Fruit fly (Drosophila melanogaster) whole organism, embryonic: ENCODE data around the gene dsx-c73A.

Experiments used
- Atf3 ChIP-seq: fragments of 200-800 bp; sonication (Bioruptor generic); optimal IDR thresholded peaks from 3 replicates; lab custom pipeline; 2016; ENCODE audit warnings: missing biosample characterization, missing genetic modification characterization
- CG10431 ChIP-seq: fragments of 200-800 bp; sonication (Bioruptor generic); optimal IDR thresholded peaks from 3 replicates; lab custom pipeline; 2018; ENCODE audit warnings: missing biosample characterization, mild to moderate bottlenecking, missing genetic modification characterization
- CG11085 ChIP-seq: fragments of 200-800 bp; sonication (Bioruptor generic); IDR thresholded peaks from 2 replicates; pipeline ENCODE4 v1.3.6; 2022; ENCODE audit warnings: missing biosample characterization, missing genetic modification characterization
- CG11093 ChIP-seq: fragments of 200-800 bp; sonication (Bioruptor generic); IDR thresholded peaks from 3 replicates; pipeline ENCODE4 v1.3.6; 2022; ENCODE audit warnings: missing biosample characterization, missing genetic modification characterization
- CG11456 ChIP-seq: fragments of 200-800 bp; sonication (Bioruptor generic); IDR thresholded peaks from 3 replicates; pipeline ENCODE4 v1.3.6; 2022; ENCODE audit warnings: missing biosample characterization, missing genetic modification characterization
- CG11696 ChIP-seq: fragments of 200-800 bp; sonication (Bioruptor generic); IDR thresholded peaks from 2 replicates; pipeline ENCODE4 v1.3.6; 2022; ENCODE audit warnings: missing biosample characterization, missing genetic modification characterization
- CG12659 ChIP-seq: fragments of 200-800 bp; sonication (Bioruptor generic); optimal IDR thresholded peaks from 3 replicates; lab custom pipeline; 2017; ENCODE audit warnings: mild to moderate bottlenecking, missing biosample characterization, missing genetic modification reagents, missing genetic modification characterization
- CG13424 ChIP-seq: fragments of 200-800 bp; sonication (Bioruptor generic); optimal IDR thresholded peaks from 2 replicates; lab custom pipeline; 2019; ENCODE audit warnings: missing biosample characterization, mild to moderate bottlenecking, missing genetic modification characterization, moderate library complexity
- CG13775 ChIP-seq: fragments of 200-800 bp; sonication (Bioruptor generic); optimal IDR thresholded peaks from 3 replicates; lab custom pipeline; 2017; ENCODE audit warnings: missing biosample characterization, mild to moderate bottlenecking, missing genetic modification characterization
- CG14441 ChIP-seq: fragments of 200-800 bp; sonication (Bioruptor generic); IDR thresholded peaks from 2 replicates; pipeline ENCODE4 v1.3.6; 2022; ENCODE audit warnings: missing biosample characterization, missing genetic modification characterization
- CG14667 ChIP-seq: fragments of 200-800 bp; sonication (Bioruptor generic); IDR thresholded peaks from 2 replicates; pipeline ENCODE4 v1.3.6; 2022; ENCODE audit warnings: missing biosample characterization, missing genetic modification characterization
- CG14860 ChIP-seq: fragments of 200-800 bp; sonication (Bioruptor generic); IDR thresholded peaks from 3 replicates; pipeline ENCODE4 v1.3.6; 2022; ENCODE audit warnings: missing biosample characterization, missing genetic modification characterization; ENCODE audit not compliant: partially characterized antibody
- CG15479 ChIP-seq: fragments of 200-800 bp; sonication (Bioruptor generic); optimal IDR thresholded peaks from 3 replicates; lab custom pipeline; 2019; ENCODE audit warnings: missing biosample characterization, mild to moderate bottlenecking, missing genetic modification characterization, moderate library complexity
- CG17186 ChIP-seq: fragments of 200-800 bp; sonication (Bioruptor generic); optimal IDR thresholded peaks from 3 replicates; lab custom pipeline; 2017; ENCODE audit warnings: missing biosample characterization, missing genetic modification reagents, missing genetic modification characterization
- CG2120 ChIP-seq: fragments of 200-800 bp; sonication (Bioruptor generic); optimal IDR thresholded peaks from 3 replicates; lab custom pipeline; 2016; ENCODE audit warnings: missing biosample characterization, missing genetic modification characterization
- CG2712 ChIP-seq: fragments of 200-800 bp; optimal IDR thresholded peaks from 3 replicates; lab custom pipeline; 2019; ENCODE audit warnings: missing biosample characterization, mild to moderate bottlenecking, missing genetic modification characterization, moderate library complexity
- CG32767 ChIP-seq: fragments of 200-800 bp; sonication (Bioruptor generic); IDR thresholded peaks from 2 replicates; pipeline ENCODE4 v1.3.6; 2022; ENCODE audit warnings: missing biosample characterization, missing genetic modification characterization
- CG4707 ChIP-seq: fragments of 200-800 bp; sonication (Bioruptor generic); optimal IDR thresholded peaks from 2 replicates; lab custom pipeline; 2018; ENCODE audit warnings: missing biosample characterization, mild to moderate bottlenecking, missing genetic modification characterization, moderate library complexity
- CG6791 ChIP-seq: fragments of 200-800 bp; sonication (Bioruptor generic); IDR thresholded peaks from 3 replicates; pipeline ENCODE4 v1.3.6; 2022; ENCODE audit warnings: missing biosample characterization, missing genetic modification characterization; ENCODE audit not compliant: partially characterized antibody
- CG7372 ChIP-seq: fragments of 200-800 bp; sonication (Bioruptor generic); IDR thresholded peaks from 2 replicates; pipeline ENCODE4 v1.3.6; 2022; ENCODE audit warnings: missing biosample characterization, missing genetic modification characterization
- CTCF ChIP-seq: fragments of 200-800 bp; sonication (Bioruptor generic); optimal IDR thresholded peaks from 2 replicates; lab custom pipeline; 2017; ENCODE audit warnings: missing biosample characterization, mild to moderate bottlenecking, missing genetic modification characterization, moderate library complexity
- D ChIP-seq, 2 experiments: fragments of 200-800 bp in 1 of 2; fragments of >200 bp in 1 of 2; sonication (Bioruptor generic) in 1 of 2; optimal IDR thresholded peaks; 2 replicates in 1 of 2; 3 replicates in 1 of 2; lab custom pipeline; 2017; ENCODE audit warnings: mild to moderate bottlenecking in 1 of 2, missing biosample characterization in 1 of 2, missing genetic modification characterization in 1 of 2, missing genetic modification reagents in 1 of 2
- Dbx ChIP-seq: fragments of 200-800 bp; sonication (Bioruptor generic); IDR thresholded peaks from 3 replicates; pipeline ENCODE4 v1.3.6; 2022; ENCODE audit warnings: missing biosample characterization, missing genetic modification characterization
- Drgx ChIP-seq: fragments of 200-800 bp; sonication (Bioruptor generic); IDR thresholded peaks from 2 replicates; pipeline ENCODE4 v1.3.6; 2022; ENCODE audit warnings: missing biosample characterization, missing genetic modification characterization
- E2f1 ChIP-seq: fragments of 200-800 bp; sonication (Bioruptor generic); IDR thresholded peaks from 2 replicates; pipeline ENCODE4 v1.3.6; 2022; ENCODE audit warnings: missing biosample characterization, missing genetic modification characterization
- E2f2 ChIP-seq: fragments of 200-800 bp; sonication (Bioruptor generic); IDR thresholded peaks from 2 replicates; pipeline ENCODE4 v1.3.6; 2022; ENCODE audit warnings: missing biosample characterization, missing genetic modification characterization
- Ets65A ChIP-seq: fragments of 200-800 bp; sonication (Bioruptor generic); peaks from one replicate; lab custom pipeline; 2016; ENCODE audit warnings: missing biosample characterization, missing genetic modification characterization
- Fer3 ChIP-seq: fragments of 200-800 bp; sonication (Bioruptor generic); optimal IDR thresholded peaks from 2 replicates; lab custom pipeline; 2018; ENCODE audit warnings: missing biosample characterization, mild to moderate bottlenecking, missing genetic modification characterization, moderate library complexity
- GATAe ChIP-seq: fragments of 200-800 bp; sonication (Bioruptor generic); conservative IDR thresholded peaks from 2 replicates; pipeline ENCODE4 v1.3.6; 2022; ENCODE audit warnings: missing biosample characterization, missing genetic modification characterization
- Gug ChIP-seq: fragments of 200-800 bp; sonication (Bioruptor generic); IDR thresholded peaks from 4 replicates; pipeline ENCODE4 v1.3.6; 2022; ENCODE audit warnings: missing biosample characterization, missing genetic modification characterization
- Lpt ChIP-seq: fragments of >200 bp; optimal IDR thresholded peaks from 2 replicates; lab custom pipeline; 2018; ENCODE audit warnings: missing biosample characterization, missing genetic modification characterization
- Mrtf ChIP-seq: fragments of 200-800 bp; sonication (Bioruptor generic); IDR thresholded peaks from 3 replicates; pipeline ENCODE4 v1.3.6; 2022; ENCODE audit warnings: missing biosample characterization, missing genetic modification characterization
- YL-1 ChIP-seq: fragments of 200-800 bp; sonication (Bioruptor generic); optimal IDR thresholded peaks from 3 replicates; lab custom pipeline; 2017; ENCODE audit warnings: missing biosample characterization, mild to moderate bottlenecking, missing genetic modification characterization
- aop ChIP-seq: fragments of 200-800 bp; sonication (Bioruptor generic); IDR thresholded peaks from 2 replicates; pipeline ENCODE4 v1.3.6; 2022; ENCODE audit warnings: missing biosample characterization, missing genetic modification characterization
- ara ChIP-seq: fragments of 200-800 bp; sonication (Bioruptor generic); IDR thresholded peaks from 2 replicates; pipeline ENCODE4 v1.3.6; 2022; ENCODE audit warnings: missing biosample characterization, missing genetic modification characterization
- bigmax ChIP-seq: fragments of 200-800 bp; sonication (Bioruptor generic); optimal IDR thresholded peaks from 2 replicates; lab custom pipeline; 2018; ENCODE audit warnings: missing biosample characterization, mild to moderate bottlenecking, missing genetic modification characterization
- cas ChIP-seq: fragments of 200-800 bp; sonication (Bioruptor generic); IDR thresholded peaks from 2 replicates; pipeline ENCODE4 v1.3.6; 2022; ENCODE audit warnings: missing biosample characterization, missing genetic modification characterization
- crc ChIP-seq: fragments of 200-800 bp; sonication (Bioruptor generic); optimal IDR thresholded peaks from 2 replicates; lab custom pipeline; 2016; ENCODE audit warnings: missing biosample characterization, missing genetic modification characterization
- croc ChIP-seq: fragments of 200-800 bp; sonication (Bioruptor generic); conservative IDR thresholded peaks from 3 replicates; pipeline ENCODE4 v1.3.6; 2022; ENCODE audit warnings: missing biosample characterization, missing genetic modification characterization
- jumu ChIP-seq: fragments of 200-800 bp; sonication (Bioruptor generic); optimal IDR thresholded peaks from 3 replicates; lab custom pipeline; 2016; ENCODE audit warnings: missing biosample characterization, missing genetic modification characterization
- kah ChIP-seq: fragments of 200-800 bp; sonication (Bioruptor generic); optimal IDR thresholded peaks from 2 replicates; lab custom pipeline; 2018; ENCODE audit warnings: missing biosample characterization, mild to moderate bottlenecking, missing genetic modification characterization
- knrl ChIP-seq: fragments of 200-800 bp; sonication (Bioruptor generic); IDR thresholded peaks from 3 replicates; pipeline ENCODE4 v1.3.6; 2022; ENCODE audit warnings: missing biosample characterization, missing genetic modification characterization; ENCODE audit not compliant: partially characterized antibody
- mirr ChIP-seq: fragments of 200-800 bp; sonication (Bioruptor generic); optimal IDR thresholded peaks from 3 replicates; lab custom pipeline; 2018; ENCODE audit warnings: missing biosample characterization, mild to moderate bottlenecking, missing genetic modification characterization
- nau ChIP-seq: fragments of 200-800 bp; sonication (Bioruptor generic); optimal IDR thresholded peaks from 3 replicates; lab custom pipeline; 2017; ENCODE audit warnings: missing biosample characterization, mild to moderate bottlenecking, missing genetic modification characterization, missing genetic modification reagents
- sd ChIP-seq: fragments of 200-800 bp; sonication (Bioruptor generic); optimal IDR thresholded peaks from 3 replicates; lab custom pipeline; 2018; ENCODE audit warnings: missing biosample characterization, mild to moderate bottlenecking, missing genetic modification characterization, moderate library complexity
- so ChIP-seq: fragments of 200-800 bp; sonication (Bioruptor generic); IDR thresholded peaks from 3 replicates; pipeline ENCODE4 v1.3.6; 2022; ENCODE audit warnings: missing biosample characterization, missing genetic modification characterization
- sr ChIP-seq: fragments of 200-800 bp; sonication (Bioruptor generic); IDR thresholded peaks from 3 replicates; pipeline ENCODE4 v1.3.6; 2022; ENCODE audit warnings: missing biosample characterization, missing genetic modification characterization
- tin ChIP-seq: fragments of 200-800 bp; sonication (Bioruptor generic); optimal IDR thresholded peaks from 3 replicates; lab custom pipeline; 2016; ENCODE audit warnings: missing biosample characterization, missing genetic modification characterization
- tll ChIP-seq, 2 experiments: fragments of 200-800 bp in 1 of 2; fragments of >200 bp in 1 of 2; sonication (Bioruptor generic) in 1 of 2; optimal IDR thresholded peaks; 2 replicates each; lab custom pipeline; 2017 to 2019; ENCODE audit warnings: missing biosample characterization in 2 of 2, missing genetic modification characterization in 2 of 2, mild to moderate bottlenecking in 1 of 2, moderate library complexity in 1 of 2
- toy ChIP-seq: fragments of 200-800 bp; sonication (Bioruptor generic); IDR thresholded peaks from 2 replicates; pipeline ENCODE4 v1.3.6; 2022; ENCODE audit warnings: missing biosample characterization, missing genetic modification characterization
- unpg ChIP-seq: fragments of 200-800 bp; sonication (Bioruptor generic); optimal IDR thresholded peaks from 3 replicates; lab custom pipeline; 2018; ENCODE audit warnings: missing biosample characterization, mild to moderate bottlenecking, missing genetic modification characterization, moderate library complexity

The dsx-c73A gene

dm6 chr3L:16381184-16381797, 70.5 kb downstream of the dsx-c73A start, which contains the start of gene Agpat4 (continued):
- no peak for TF ChIP-seq CG14441 (GFP tag; lab: Robert Waterston, UW)
- no peak for TF ChIP-seq CG10431 (GFP tag; lab: Kevin White, UChicago)
- no peak for TF ChIP-seq YL-1 (GFP tag; lab: Kevin White, UChicago)
- no peak for TF ChIP-seq CG4707 (GFP tag; lab: Kevin White, UChicago)
- no peak for TF ChIP-seq CG2120 (GFP tag; lab: Kevin White, UChicago)
- no peak for TF ChIP-seq CG13424 (tag; lab: Kevin White, UChicago)
- TF ChIP-seq CG32767 (GFP tag; lab: Robert Waterston, UW) = no peak
- no peak for TF ChIP-seq CG7372 (GFP tag; lab: Robert Waterston, UW)
- no peak for TF ChIP-seq sr (GFP tag; lab: Robert Waterston, UW)
- peak in 1 of 2 experiments; percentile 40 for TF ChIP-seq tll (GFP tag; optimal IDR thresholded peaks at IDR 0.05; lab: Kevin White, UChicago)
- TF ChIP-seq Lpt (GFP tag; lab: Kevin White, UChicago) = no peak
- no peak for TF ChIP-seq unpg (GFP tag; lab: Kevin White, UChicago)
- no peak for TF ChIP-seq CG11696 (GFP tag; lab: Robert Waterston, UW)
- no peak for TF ChIP-seq CG11456
- no peak for TF ChIP-seq bigmax (GFP tag; lab: Kevin White, UChicago)
- peak; percentile 68 for TF ChIP-seq CTCF (GFP tag; lab: Kevin White, UChicago)
- peak; percentile 56; the same call in 2 of the 3 replicates for TF ChIP-seq knrl
- no peak for TF ChIP-seq Fer3
- TF ChIP-seq GATAe = peak; percentile 98
- TF ChIP-seq so (GFP tag; lab: Robert Waterston, UW) = no peak
- no peak for TF ChIP-seq CG14860 (GFP tag; lab: Robert Waterston, UW)
- TF ChIP-seq cas (GFP tag; lab: Robert Waterston, UW) = no peak
- no peak for TF ChIP-seq Mrtf (GFP tag; lab: Robert Waterston, UW)
- no peak for TF ChIP-seq CG11085
- no peak for TF ChIP-seq crc (GFP tag; lab: Kevin White, UChicago)
- no peak for TF ChIP-seq croc (GFP tag; lab: Robert Waterston, UW)
- TF ChIP-seq CG15479 (GFP tag; lab: Kevin White, UChicago) = no peak
- 0 out of 3 replicates have a peak, but pooled peaks have one; percentile 3 for TF ChIP-seq Dbx (GFP tag; lab: Robert Waterston, UW)
- TF ChIP-seq sd (tag; lab: Kevin White, UChicago) = peak; percentile 73
- no peak for TF ChIP-seq Drgx (GFP tag; lab: Robert Waterston, UW)
- TF ChIP-seq tin = no peak
- TF ChIP-seq Atf3 (GFP tag; lab: Kevin White, UChicago) = no peak
- TF ChIP-seq kah (GFP tag; lab: Kevin White, UChicago) = no peak
- TF ChIP-seq CG17186 = no peak
- peak; percentile 35 for TF ChIP-seq E2f2 (GFP tag; lab: Robert Waterston, UW)
- TF ChIP-seq Ets65A = no peak
- TF ChIP-seq nau (GFP tag; lab: Kevin White, UChicago) = no peak
- TF ChIP-seq toy (GFP tag; lab: Robert Waterston, UW) = no peak
- no peak for TF ChIP-seq D (optimal IDR thresholded peaks at IDR 0.05; lab: Kevin White, UChicago)
- TF ChIP-seq D (GFP tag; optimal IDR thresholded peaks at IDR 0.05; lab: Kevin White, UChicago) = no peak
- no peak for TF ChIP-seq E2f1 (GFP tag; lab: Robert Waterston, UW)
- TF ChIP-seq CG13775 (GFP tag; lab: Kevin White, UChicago) = no peak
- peak; percentile 87 for TF ChIP-seq mirr (GFP tag; lab: Kevin White, UChicago)
- TF ChIP-seq Gug (GFP tag; lab: Robert Waterston, UW) = no peak
- no peak for TF ChIP-seq jumu (GFP tag; lab: Kevin White, UChicago)
- TF ChIP-seq ara = no peak
- TF ChIP-seq CG12659 (GFP tag; lab: Kevin White, UChicago) = peak; percentile 23
- TF ChIP-seq CG14667 (GFP tag; lab: Robert Waterston, UW) = no peak
- TF ChIP-seq CG6791 = no peak
- peak; percentile 6 for TF ChIP-seq CG2712 (tag; lab: Kevin White, UChicago)
- TF ChIP-seq CG11093 (GFP tag; lab: Robert Waterston, UW) = no peak
- no peak for TF ChIP-seq aop
